Fruit fly (Drosophila melanogaster): ENCODE data around the gene KrT95D.
A peak's percentile ranks its signal among the peaks of the same experiment; 100 is the strongest.

Gene KrT95D

dm6 chr3R:24068830-24069229 is 37.2 kb upstream of the KrT95D start (continued):
- no peak for TF ChIP-seq MESR4 (GFP tag; optimal IDR thresholded peaks at IDR 0.05)
- TF ChIP-seq CG12299 (tag; optimal IDR thresholded peaks at IDR 0.05), result no peak
- TF ChIP-seq Ets97D (GFP tag; optimal IDR thresholded peaks at IDR 0.05), result no peak
- no peak for TF ChIP-seq CG6791 (GFP tag; IDR thresholded peaks at IDR 0.05; ENCODE audit: partially characterized antibody)
- TF ChIP-seq Atf-2 (GFP tag; optimal IDR thresholded peaks at IDR 0.05), result no peak
- TF ChIP-seq maf-S (GFP tag; optimal IDR thresholded peaks at IDR 0.05), result no peak
- no peak for TF ChIP-seq CG18476 (GFP tag; optimal IDR thresholded peaks at IDR 0.05)
- no peak for TF ChIP-seq ems (GFP tag; optimal IDR thresholded peaks at IDR 0.05)

dm6 chr3R:24065718-24066117 is 34.1 kb upstream of the KrT95D start:
- TF ChIP-seq CG1832 (GFP tag; optimal IDR thresholded peaks at IDR 0.05) (peak; percentile 14), Scr (GFP tag; IDR thresholded peaks at IDR 0.05; ENCODE audit: partially characterized antibody) (peak; percentile 26; the same call in 1 of the 2 replicates), bbx (GFP tag; IDR thresholded peaks at IDR 0.05; ENCODE audit: partially characterized antibody) (0 out of 2 replicates have a peak, but pooled peaks have one; percentile 10), CG16813 (GFP tag; IDR thresholded peaks at IDR 0.05; ENCODE audit: partially characterized antibody) (peak; percentile 50; the same call in 2 of the 3 replicates), ems (GFP tag; optimal IDR thresholded peaks at IDR 0.05) (no peak), bsh (GFP tag; optimal IDR thresholded peaks at IDR 0.05) (no peak), CG10543 (GFP tag; optimal IDR thresholded peaks at IDR 0.05) (no peak), CG6791 (GFP tag; IDR thresholded peaks at IDR 0.05; ENCODE audit: partially characterized antibody) (peak; percentile 68; the same call in 2 of the 3 replicates), CG2199 (GFP tag; IDR thresholded peaks at IDR 0.05) (0 out of 3 replicates have a peak, but pooled peaks have one; percentile 62), CG8281 (tag; optimal IDR thresholded peaks at IDR 0.05) (peak; percentile 69), pfk (GFP tag; optimal IDR thresholded peaks at IDR 0.05) (peak; percentile 72), Antp (GFP tag; optimal IDR thresholded peaks at IDR 0.05) (no peak), CG2116 (GFP tag; optimal IDR thresholded peaks at IDR 0.05) (peak; percentile 57), CG12391 (tag; optimal IDR thresholded peaks at IDR 0.05) (no peak), Neu2 (GFP tag; optimal IDR thresholded peaks at IDR 0.05; ENCODE audit: borderline replicate concordance) (no peak), jigr1 (GFP tag; IDR thresholded peaks at IDR 0.05) (no peak), row (GFP tag; IDR thresholded peaks at IDR 0.05) (no peak), CG8290 (GFP tag; optimal IDR thresholded peaks at IDR 0.05) (peak; percentile 74), CG8290 (tag; optimal IDR thresholded peaks at IDR 0.05) (no peak), stwl (tag; optimal IDR thresholded peaks at IDR 0.05) (peak; percentile 100)

dm6 chr3R:24058041-24058440 is 26.4 kb upstream of the KrT95D start, which contains the start of gene SMC1:
TSS of gene SMC1 (plus strand) at chr3R:24058287.
- TF ChIP-seq HmgD (GFP tag; optimal IDR thresholded peaks at IDR 0.05), result peak; percentile 76
- peak; percentile 19; the same call in 1 of the 3 replicates for TF ChIP-seq CG11560 (tag; IDR thresholded peaks at IDR 0.05)
- TF ChIP-seq luna (GFP tag; optimal IDR thresholded peaks at IDR 0.05), result peak; percentile 13
- peak; percentile 13 for TF ChIP-seq CG12155 (GFP tag; optimal IDR thresholded peaks at IDR 0.05)
- TF ChIP-seq ato (GFP tag; IDR thresholded peaks at IDR 0.05; ENCODE audit: partially characterized antibody), result peak; percentile 99
- no peak for TF ChIP-seq ranshi (GFP tag; IDR thresholded peaks at IDR 0.05)
- peak; percentile 26 for TF ChIP-seq PHDP (tag; optimal IDR thresholded peaks at IDR 0.05)
- TF ChIP-seq CG16779 (GFP tag; IDR thresholded peaks at IDR 0.05), result 0 out of 2 replicates have a peak, but pooled peaks have one; percentile 36
- TF ChIP-seq chif (GFP tag; optimal IDR thresholded peaks at IDR 0.05), result peak in 1 of 2 experiments; percentile 5
- TF ChIP-seq E2f1 (GFP tag; IDR thresholded peaks at IDR 0.05), result peak; percentile 37; the same call in 1 of the 2 replicates
- TF ChIP-seq Pdp1 (GFP tag; optimal IDR thresholded peaks at IDR 0.05), result peak in 1 of 2 experiments; percentile 23
- peak; percentile 88 for TF ChIP-seq trem (tag; optimal IDR thresholded peaks at IDR 0.05)
- peak; percentile 52 for TF ChIP-seq Sin3A (optimal IDR thresholded peaks at IDR 0.05)
- no peak for TF ChIP-seq CG7839 (tag; optimal IDR thresholded peaks at IDR 0.05)
- TF ChIP-seq Dp (GFP tag; optimal IDR thresholded peaks at IDR 0.05), result peak; percentile 73
- TF ChIP-seq Doc3 (GFP tag; IDR thresholded peaks at IDR 0.05; ENCODE audit: partially characterized antibody), result peak; percentile 99
- TF ChIP-seq ssp (GFP tag; IDR thresholded peaks at IDR 0.05), result no peak
- peak; percentile 77 for TF ChIP-seq Ets97D (GFP tag; optimal IDR thresholded peaks at IDR 0.05)
- TF ChIP-seq onecut (GFP tag; IDR thresholded peaks at IDR 0.05), result peak; percentile 53
- peak; percentile 100 for TF ChIP-seq CG6791 (GFP tag; IDR thresholded peaks at IDR 0.05; ENCODE audit: partially characterized antibody)
- TF ChIP-seq HmgZ (tag; optimal IDR thresholded peaks at IDR 0.05), result peak; percentile 72
- TF ChIP-seq Dek (tag; optimal IDR thresholded peaks at IDR 0.05), result peak; percentile 54
- TF ChIP-seq Trl (optimal IDR thresholded peaks at IDR 0.05), result no peak
- peak; percentile 39 for TF ChIP-seq Trl (GFP tag; optimal IDR thresholded peaks at IDR 0.05)

Data from whole organism, embryonic.